Fruit fly (Drosophila melanogaster) Kc167 (cell line): Measurements from ENCODE around the gene CG34027.

ENCODE experiments used
- Myc ChIP-seq: fragments of >200 bp; optimal IDR thresholded peaks from 2 replicates; lab custom pipeline; 2017; ENCODE audit warnings: missing external identifiers
- Sin3A ChIP-seq: fragments of >200 bp; optimal IDR thresholded peaks from 2 replicates; lab custom pipeline; 2018; ENCODE audit warnings: missing external identifiers
- insv ChIP-seq: fragments of >200 bp; optimal IDR thresholded peaks from 3 replicates; lab custom pipeline; 2018; ENCODE audit warnings: missing external identifiers
- psq ChIP-seq: fragments of >200 bp; optimal IDR thresholded peaks from 2 replicates; lab custom pipeline; 2017; ENCODE audit warnings: missing external identifiers

The CG34027 gene

DNA sequence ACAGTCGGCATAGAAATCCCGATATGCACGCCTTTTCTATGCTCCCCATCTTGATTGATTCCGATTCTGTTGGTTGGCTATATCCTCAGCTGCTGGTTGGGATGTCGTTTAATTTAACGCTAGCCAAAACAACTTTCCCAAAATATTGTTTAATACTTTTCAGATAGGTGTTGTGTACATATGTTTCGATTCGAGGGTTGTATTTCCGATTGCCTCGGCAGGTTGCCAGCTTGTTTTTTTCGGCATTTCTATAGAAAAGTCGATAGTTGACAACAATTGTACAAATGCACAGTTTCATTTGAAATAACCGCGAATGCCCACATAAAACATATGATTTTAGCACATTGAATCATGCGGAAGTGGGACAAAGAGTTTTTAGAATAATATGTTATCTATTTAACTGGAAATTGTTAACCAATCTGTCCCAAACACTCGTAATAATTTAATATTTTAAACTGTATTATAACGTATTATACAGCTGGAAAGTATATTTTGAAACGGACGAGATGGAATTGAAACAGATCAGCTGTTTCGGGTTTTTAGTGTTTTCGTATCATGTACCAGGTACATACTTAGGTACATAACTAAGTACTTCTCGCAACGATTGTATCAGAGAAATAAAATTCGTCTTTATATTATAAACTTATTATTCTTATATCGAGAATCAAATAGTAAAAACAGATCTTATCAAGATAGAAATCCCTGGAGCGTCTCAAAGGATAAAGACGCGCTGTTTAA is 54.2 kb downstream of the CG34027 start, which contains the start of gene CG31109:
CG31109 (minus strand) TSS at position 203 of the 738 bp plus-strand sequence.
- TF ChIP-seq Sin3A (lab: Kevin White, UChicago) (no peak), psq (no peak), Myc (lab: Kevin White, UChicago) (no peak), insv (lab: Kevin White, UChicago) (no peak)
